Fruit fly (Drosophila melanogaster) whole organism, embryonic: ENCODE results near the gene Acsx4.

Source experiments
- Atf6 ChIP-seq: fragments of 200-800 bp; sonication (Bioruptor generic); IDR thresholded peaks from 2 replicates; pipeline ENCODE4 v1.3.6; 2022; ENCODE audit warnings: missing biosample characterization, missing genetic modification characterization
- BEAF-32 ChIP-seq: fragments of 200-800 bp; sonication (Bioruptor generic); optimal IDR thresholded peaks from 3 replicates; lab custom pipeline; 2017; ENCODE audit warnings: missing biosample characterization, missing genetic modification characterization, mild to moderate bottlenecking, moderate library complexity, missing genetic modification reagents
- Bdp1 ChIP-seq: fragments of 200-800 bp; sonication (Bioruptor generic); optimal IDR thresholded peaks from 3 replicates; lab custom pipeline; 2016; ENCODE audit warnings: missing biosample characterization, missing genetic modification characterization
- CG11723 ChIP-seq: fragments of 200-800 bp; sonication (Bioruptor generic); optimal IDR thresholded peaks from 2 replicates; lab custom pipeline; 2017; ENCODE audit warnings: missing biosample characterization, mild to moderate bottlenecking, missing genetic modification characterization
- CG12391 ChIP-seq: fragments of 200-800 bp; sonication (Bioruptor generic); optimal IDR thresholded peaks from 3 replicates; lab custom pipeline; 2018; ENCODE audit warnings: missing biosample characterization, mild to moderate bottlenecking, missing genetic modification characterization, moderate library complexity
- CG15073 ChIP-seq: fragments of 200-800 bp; sonication (Bioruptor generic); optimal IDR thresholded peaks from 2 replicates; lab custom pipeline; 2016; ENCODE audit warnings: missing biosample characterization, missing genetic modification characterization
- CG17385 ChIP-seq: fragments of 200-800 bp; sonication (Bioruptor generic); optimal IDR thresholded peaks from 3 replicates; lab custom pipeline; 2018; ENCODE audit warnings: missing biosample characterization, mild to moderate bottlenecking, missing genetic modification characterization
- CG17568 ChIP-seq: fragments of 200-800 bp; sonication (Bioruptor generic); optimal IDR thresholded peaks from 2 replicates; lab custom pipeline; 2018; ENCODE audit warnings: missing biosample characterization, mild to moderate bottlenecking, missing genetic modification characterization, moderate library complexity
- CG1832 ChIP-seq: fragments of 200-800 bp; sonication (Bioruptor generic); optimal IDR thresholded peaks from 2 replicates; lab custom pipeline; 2017; ENCODE audit warnings: missing biosample characterization, mild to moderate bottlenecking, missing genetic modification characterization, inconsistent platforms
- CG18764 ChIP-seq: fragments of 200-800 bp; sonication (Bioruptor generic); optimal IDR thresholded peaks from 3 replicates; lab custom pipeline; 2016; ENCODE audit warnings: missing biosample characterization, missing genetic modification characterization
- CG2875 ChIP-seq: fragments of 200-800 bp; sonication (Bioruptor generic); optimal IDR thresholded peaks from 2 replicates; lab custom pipeline; 2017; ENCODE audit warnings: missing biosample characterization, mild to moderate bottlenecking, missing genetic modification characterization, missing genetic modification reagents
- CG6175 ChIP-seq: fragments of 200-800 bp; sonication (Bioruptor generic); IDR thresholded peaks from 3 replicates; pipeline ENCODE4 v1.3.6; 2022; ENCODE audit warnings: missing biosample characterization, missing genetic modification characterization
- CG6683 ChIP-seq: fragments of 200-800 bp; sonication (Bioruptor generic); optimal IDR thresholded peaks from 2 replicates; lab custom pipeline; 2017; ENCODE audit warnings: missing biosample characterization, mild to moderate bottlenecking, missing genetic modification characterization, missing genetic modification reagents
- CG6791 ChIP-seq: fragments of 200-800 bp; sonication (Bioruptor generic); IDR thresholded peaks from 3 replicates; pipeline ENCODE4 v1.3.6; 2022; ENCODE audit warnings: missing biosample characterization, missing genetic modification characterization; ENCODE audit not compliant: partially characterized antibody
- CG6854 ChIP-seq: fragments of 200-800 bp; sonication (Bioruptor generic); optimal IDR thresholded peaks from 3 replicates; lab custom pipeline; 2017; ENCODE audit warnings: missing biosample characterization, mild to moderate bottlenecking, missing genetic modification characterization
- CG7987 ChIP-seq: fragments of 200-800 bp; sonication (Bioruptor generic); optimal IDR thresholded peaks from 2 replicates; lab custom pipeline; 2018; ENCODE audit warnings: missing biosample characterization, mild to moderate bottlenecking, missing genetic modification characterization, moderate library complexity
- CG8924 ChIP-seq: fragments of 200-800 bp; optimal IDR thresholded peaks from 3 replicates; lab custom pipeline; 2019; ENCODE audit warnings: missing biosample characterization, mild to moderate bottlenecking, missing genetic modification characterization, moderate library complexity
- CG9215 ChIP-seq: fragments of 200-800 bp; sonication (Bioruptor generic); IDR thresholded peaks from 2 replicates; pipeline ENCODE4 v1.3.6; 2022; ENCODE audit warnings: missing biosample characterization, missing genetic modification characterization
- Camta ChIP-seq: fragments of 200-800 bp; sonication (Bioruptor generic); optimal IDR thresholded peaks from 2 replicates; lab custom pipeline; 2016; ENCODE audit warnings: missing biosample characterization, missing genetic modification characterization
- Dek ChIP-seq: fragments of 200-800 bp; sonication (Bioruptor generic); optimal IDR thresholded peaks from 3 replicates; lab custom pipeline; 2019; ENCODE audit warnings: missing biosample characterization, mild to moderate bottlenecking, missing genetic modification characterization, moderate library complexity
- Dp ChIP-seq: fragments of 200-800 bp; sonication (Bioruptor generic); optimal IDR thresholded peaks from 2 replicates; lab custom pipeline; 2018; ENCODE audit warnings: missing biosample characterization, mild to moderate bottlenecking, missing genetic modification characterization, moderate library complexity
- Ets97D ChIP-seq: fragments of 200-800 bp; sonication (Bioruptor generic); optimal IDR thresholded peaks from 3 replicates; lab custom pipeline; 2016; ENCODE audit warnings: missing biosample characterization, missing genetic modification characterization
- GATAe ChIP-seq: fragments of 200-800 bp; sonication (Bioruptor generic); conservative IDR thresholded peaks from 2 replicates; pipeline ENCODE4 v1.3.6; 2022; ENCODE audit warnings: missing biosample characterization, missing genetic modification characterization
- HLH4C ChIP-seq: fragments of 200-800 bp; sonication (Bioruptor generic); IDR thresholded peaks from 3 replicates; pipeline ENCODE4 v1.3.6; 2022; ENCODE audit warnings: missing biosample characterization, missing genetic modification characterization; ENCODE audit not compliant: partially characterized antibody
- Hand ChIP-seq: fragments of 200-800 bp; sonication (Bioruptor generic); optimal IDR thresholded peaks from 2 replicates; lab custom pipeline; 2017; ENCODE audit warnings: mild to moderate bottlenecking, missing biosample characterization, missing genetic modification reagents, missing genetic modification characterization
- Hr3 ChIP-seq: fragments of 200-800 bp; sonication (Bioruptor generic); optimal IDR thresholded peaks from 3 replicates; lab custom pipeline; 2016; ENCODE audit warnings: missing biosample characterization, missing genetic modification characterization
- Hr78 ChIP-seq, 2 experiments: fragments of 200-800 bp in 1 of 2; fragments of >200 bp in 1 of 2; sonication (Bioruptor generic) in 1 of 2; optimal IDR thresholded peaks; 2 replicates each; lab custom pipeline; 2017 to 2019; ENCODE audit warnings: missing biosample characterization in 2 of 2, missing genetic modification characterization in 2 of 2, mild to moderate bottlenecking in 1 of 2, moderate library complexity in 1 of 2
- Sin3A ChIP-seq: fragments of >200 bp; optimal IDR thresholded peaks from 2 replicates; lab custom pipeline; 2018
- Stat92E ChIP-seq, 3 experiments: fragments of >200 bp in 2 of 3; fragments of 200-800 bp in 1 of 3; sonication (Bioruptor generic) in 1 of 3; optimal IDR thresholded peaks; 2 replicates each; lab custom pipeline; 2017 to 2019; ENCODE audit warnings: missing biosample characterization in 3 of 3, missing genetic modification characterization in 3 of 3, mild to moderate bottlenecking in 1 of 3, moderate library complexity in 1 of 3
- ac ChIP-seq: fragments of 200-800 bp; sonication (Bioruptor generic); optimal IDR thresholded peaks from 3 replicates; lab custom pipeline; 2017; ENCODE audit warnings: missing biosample characterization, mild to moderate bottlenecking, missing genetic modification characterization
- ap ChIP-seq: fragments of 200-800 bp; sonication (Bioruptor generic); IDR thresholded peaks from 2 replicates; pipeline ENCODE4 v1.3.6; 2022; ENCODE audit warnings: missing biosample characterization, missing genetic modification characterization
- cato ChIP-seq: fragments of 200-800 bp; sonication (Bioruptor generic); optimal IDR thresholded peaks from 2 replicates; lab custom pipeline; 2016; ENCODE audit warnings: missing biosample characterization, missing genetic modification characterization, borderline replicate concordance
- cwo ChIP-seq: fragments of 200-800 bp; sonication (Bioruptor generic); optimal IDR thresholded peaks from 3 replicates; lab custom pipeline; 2017; ENCODE audit warnings: missing biosample characterization, missing genetic modification characterization, mild to moderate bottlenecking, moderate library complexity, missing genetic modification reagents
- dimm ChIP-seq: fragments of 200-800 bp; sonication (Bioruptor generic); IDR thresholded peaks from 2 replicates; pipeline ENCODE4 v1.3.6; 2022; ENCODE audit warnings: missing biosample characterization, missing genetic modification characterization
- ewg ChIP-seq: fragments of 200-800 bp; sonication (Bioruptor generic); optimal IDR thresholded peaks from 3 replicates; lab custom pipeline; 2017; ENCODE audit warnings: mild to moderate bottlenecking, missing biosample characterization, missing genetic modification reagents, missing genetic modification characterization
- exex ChIP-seq: fragments of 200-800 bp; sonication (Bioruptor generic); optimal IDR thresholded peaks from 4 replicates; lab custom pipeline; 2018; ENCODE audit warnings: missing biosample characterization, mild to moderate bottlenecking, missing genetic modification characterization, moderate library complexity
- fu2 ChIP-seq: fragments of 200-800 bp; sonication (Bioruptor generic); optimal IDR thresholded peaks from 2 replicates; lab custom pipeline; 2016; ENCODE audit warnings: missing biosample characterization, missing genetic modification characterization
- gcm ChIP-seq: fragments of 200-800 bp; sonication (Bioruptor generic); optimal IDR thresholded peaks from 2 replicates; lab custom pipeline; 2019; ENCODE audit warnings: missing biosample characterization, mild to moderate bottlenecking, missing genetic modification characterization, moderate library complexity
- jing ChIP-seq: fragments of 200-800 bp; sonication (Bioruptor generic); optimal IDR thresholded peaks from 2 replicates; lab custom pipeline; 2018; ENCODE audit warnings: missing biosample characterization, mild to moderate bottlenecking, missing genetic modification characterization
- lmd ChIP-seq: fragments of 200-800 bp; sonication (Bioruptor generic); IDR thresholded peaks from 2 replicates; pipeline ENCODE4 v1.3.6; 2022; ENCODE audit warnings: missing biosample characterization, missing genetic modification characterization
- luna ChIP-seq: fragments of 200-800 bp; sonication (Bioruptor generic); optimal IDR thresholded peaks from 2 replicates; lab custom pipeline; 2016; ENCODE audit warnings: missing biosample characterization, missing genetic modification characterization
- oc ChIP-seq: fragments of 200-800 bp; sonication (Bioruptor generic); optimal IDR thresholded peaks from 2 replicates; lab custom pipeline; 2018; ENCODE audit warnings: missing biosample characterization, mild to moderate bottlenecking, missing genetic modification characterization, moderate library complexity
- rib ChIP-seq: fragments of 200-800 bp; sonication (Bioruptor generic); IDR thresholded peaks from 2 replicates; pipeline ENCODE4 v1.3.6; 2022; ENCODE audit warnings: missing biosample characterization, missing genetic modification characterization
- salm ChIP-seq: fragments of 200-800 bp; sonication (Bioruptor generic); optimal IDR thresholded peaks from 2 replicates; lab custom pipeline; 2018; ENCODE audit warnings: missing biosample characterization, mild to moderate bottlenecking, missing genetic modification characterization
- sens ChIP-seq: fragments of 200-800 bp; sonication (Bioruptor generic); peaks from one replicate; lab custom pipeline; 2016; ENCODE audit warnings: missing biosample characterization, missing genetic modification characterization
- sob ChIP-seq: fragments of 200-800 bp; sonication (Bioruptor generic); IDR thresholded peaks from 2 replicates; pipeline ENCODE4 v1.3.6; 2022; ENCODE audit warnings: missing biosample characterization, missing genetic modification characterization
- sug ChIP-seq: fragments of 200-800 bp; optimal IDR thresholded peaks from 2 replicates; lab custom pipeline; 2019; ENCODE audit warnings: missing biosample characterization, mild to moderate bottlenecking, missing genetic modification characterization, moderate library complexity
- tgo ChIP-seq: fragments of 200-800 bp; sonication (Bioruptor generic); IDR thresholded peaks from 3 replicates; pipeline ENCODE4 v1.3.6; 2022; ENCODE audit warnings: missing biosample characterization, missing genetic modification characterization
- tio ChIP-seq: fragments of 200-800 bp; sonication (Bioruptor generic); optimal IDR thresholded peaks from 2 replicates; lab custom pipeline; 2017; ENCODE audit warnings: missing biosample characterization, missing genetic modification characterization, inconsistent platforms
- unpg ChIP-seq: fragments of 200-800 bp; sonication (Bioruptor generic); optimal IDR thresholded peaks from 3 replicates; lab custom pipeline; 2018; ENCODE audit warnings: missing biosample characterization, mild to moderate bottlenecking, missing genetic modification characterization, moderate library complexity

The Acsx4 gene

DNA sequence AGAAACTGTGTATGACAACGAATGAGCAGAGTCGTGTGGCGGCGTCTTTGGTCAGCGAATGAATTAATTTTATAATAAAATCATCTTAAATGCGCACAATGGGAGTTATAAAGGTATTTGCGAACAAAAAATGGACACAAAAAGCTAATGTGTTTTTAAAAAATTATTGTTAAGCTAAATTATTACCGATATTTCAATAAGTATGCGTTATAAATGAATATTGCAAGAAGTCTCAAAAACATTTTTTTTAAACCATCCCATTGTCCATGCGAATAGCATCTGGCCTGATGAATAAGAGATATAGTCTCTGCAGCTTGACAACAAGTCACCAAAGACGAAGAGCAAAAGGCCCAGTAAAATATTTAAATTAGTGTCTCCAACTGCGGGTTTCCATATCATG lies 47.7 kb downstream of the Acsx4 start:
- TF ChIP-seq CG1832 (no peak), fu2 (GFP tag; lab: Kevin White, UChicago) (no peak), GATAe (0 out of 2 replicates have a peak, but pooled peaks have one; percentile 12), CG18764 (GFP tag; lab: Kevin White, UChicago) (peak; percentile 35), rib (0 out of 2 replicates have a peak, but pooled peaks have one; percentile 36), gcm (GFP tag; lab: Kevin White, UChicago) (peak; percentile 73), luna (GFP tag; lab: Kevin White, UChicago) (no peak), dimm (GFP tag; lab: Robert Waterston, UW) (no peak; the same call in 1 of the 2 replicates), CG8924 (tag; lab: Kevin White, UChicago) (peak; percentile 64), BEAF-32 (no peak), Atf6 (GFP tag; lab: Robert Waterston, UW) (peak; percentile 59; the same call in 1 of the 2 replicates), exex (tag; lab: Kevin White, UChicago) (no peak), Bdp1 (GFP tag; lab: Kevin White, UChicago) (no peak), sob (GFP tag; lab: Robert Waterston, UW) (peak; percentile 72), Stat92E (GFP tag; optimal IDR thresholded peaks at IDR 0.05; lab: Kevin White, UChicago) (no peak), tio (GFP tag; lab: Kevin White, UChicago) (peak; percentile 14), HLH4C (GFP tag; lab: Robert Waterston, UW) (no peak), unpg (GFP tag; lab: Kevin White, UChicago) (peak; percentile 90), ewg (GFP tag; lab: Kevin White, UChicago) (peak; percentile 46), CG6791 (GFP tag; lab: Robert Waterston, UW) (no peak), CG17385 (peak; percentile 55), CG11723 (GFP tag; lab: Kevin White, UChicago) (no peak), CG12391 (tag; lab: Kevin White, UChicago) (peak; percentile 63), CG6683 (peak; percentile 14), salm (tag; lab: Kevin White, UChicago) (peak; percentile 90), Dp (GFP tag; lab: Kevin White, UChicago) (no peak), ac (no peak), sens (GFP tag; lab: Kevin White, UChicago) (peak; percentile 92), sug (peak; percentile 30), Ets97D (GFP tag; lab: Kevin White, UChicago) (no peak), CG7987 (no peak), cato (no peak), ap (GFP tag; lab: Robert Waterston, UW) (peak; percentile 73; the same call in 1 of the 2 replicates), oc (tag; lab: Kevin White, UChicago) (peak; percentile 85), Hr3 (GFP tag; lab: Kevin White, UChicago) (peak; percentile 18), CG17568 (peak; percentile 35), Hr78 (GFP tag; optimal IDR thresholded peaks at IDR 0.05; lab: Kevin White, UChicago) (no peak), CG9215 (no peak), Hand (GFP tag; lab: Kevin White, UChicago) (no peak), CG6854 (GFP tag; lab: Kevin White, UChicago) (peak; percentile 44), lmd (GFP tag; lab: Robert Waterston, UW) (peak; percentile 69), cwo (GFP tag; lab: Kevin White, UChicago) (peak; percentile 65), Dek (tag; lab: Kevin White, UChicago) (peak; percentile 58), CG2875 (peak; percentile 11), CG6175 (GFP tag; lab: Robert Waterston, UW) (0 out of 3 replicates have a peak, but pooled peaks have one; percentile 22), tgo (GFP tag; lab: Robert Waterston, UW) (peak; percentile 71), CG15073 (no peak), Sin3A (lab: Kevin White, UChicago) (no peak), jing (GFP tag; lab: Kevin White, UChicago) (no peak), Camta (GFP tag; lab: Kevin White, UChicago) (peak; percentile 25)
